Fruit fly (Drosophila melanogaster): ENCODE measurements around the gene Dyro.

Dyro gene

dm6 chr3L:11298371-11299070 lies 2.8 kb upstream of the Dyro start (continued):
- peak; percentile 53 for TF ChIP-seq CG2712 (tag; optimal IDR thresholded peaks at IDR 0.05)

DNA sequence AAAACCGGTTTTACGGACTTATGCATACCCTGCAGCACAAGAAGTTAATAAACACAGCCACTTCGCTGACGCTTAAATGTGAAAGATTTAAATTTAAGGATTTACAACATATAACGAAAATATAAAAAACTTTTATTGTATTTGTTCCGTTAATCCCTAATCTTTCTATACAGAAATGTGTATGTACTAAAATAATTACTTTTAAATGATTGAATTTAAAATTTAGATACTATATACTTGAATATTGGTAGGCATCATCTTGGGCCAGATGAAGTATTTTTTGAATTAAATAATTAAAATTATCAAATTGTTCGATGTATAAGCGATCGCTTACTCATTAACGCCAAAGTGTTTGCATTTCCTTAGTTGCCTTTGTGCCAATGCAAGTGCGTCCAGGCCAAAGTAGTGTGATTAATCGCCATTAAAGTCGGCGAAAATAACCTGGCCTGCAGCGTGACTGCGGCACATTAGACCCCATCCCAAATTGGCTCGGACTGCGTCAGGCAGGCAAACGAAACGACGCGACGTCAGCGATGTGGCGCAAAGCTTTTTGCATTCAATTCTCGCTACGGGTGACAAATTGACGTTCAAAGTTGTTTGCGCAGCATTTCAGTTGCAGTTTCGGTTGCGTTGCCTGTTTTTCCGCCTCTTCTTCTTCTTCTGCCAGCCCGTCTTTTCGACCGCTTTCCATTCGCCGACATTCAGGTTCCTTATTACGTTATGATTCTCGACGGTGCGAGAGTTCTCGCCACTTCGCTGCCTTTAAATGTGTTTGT lies 2.1 kb upstream of the Dyro start:
- TF ChIP-seq CG2129 (GFP tag; IDR thresholded peaks at IDR 0.05; ENCODE audit: partially characterized antibody) (no peak), MBD-R2 (GFP tag; IDR thresholded peaks at IDR 0.05) (no peak), CG6175 (GFP tag; IDR thresholded peaks at IDR 0.05) (peak; percentile 60; the same call in 1 of the 3 replicates), shn (GFP tag; optimal IDR thresholded peaks at IDR 0.05) (no peak), pita (GFP tag; optimal IDR thresholded peaks at IDR 0.05) (no peak), CG17385 (GFP tag; optimal IDR thresholded peaks at IDR 0.05) (peak; percentile 4), Bteb2 (GFP tag; optimal IDR thresholded peaks at IDR 0.05) (no peak), inv (GFP tag; IDR thresholded peaks at IDR 0.05; ENCODE audit: partially characterized antibody) (no peak), CG10274 (GFP tag; optimal IDR thresholded peaks at IDR 0.05) (peak; percentile 59), Med (GFP tag) (peak; percentile 23), stc (GFP tag; IDR thresholded peaks at IDR 0.05) (peak; percentile 37; the same call in 1 of the 2 replicates), scrt (GFP tag; optimal IDR thresholded peaks at IDR 0.05) (no peak), ci (GFP tag; IDR thresholded peaks at IDR 0.05) (0 out of 3 replicates have a peak, but pooled peaks have one; percentile 32), lbe (GFP tag; optimal IDR thresholded peaks at IDR 0.05) (no peak)

- TF ChIP-seq CG2712 (tag; optimal IDR thresholded peaks at IDR 0.05) (peak; percentile 11), lbe (GFP tag; optimal IDR thresholded peaks at IDR 0.05) (peak; percentile 52), phol (tag; optimal IDR thresholded peaks at IDR 0.05) (peak; percentile 26), Asciz (GFP tag; optimal IDR thresholded peaks at IDR 0.05) (no peak), CG18476 (GFP tag; optimal IDR thresholded peaks at IDR 0.05) (no peak), D19A (tag; optimal IDR thresholded peaks at IDR 0.05) (peak; percentile 88), Ada2b (GFP tag; IDR thresholded peaks at IDR 0.05) (peak; percentile 8; the same call in 1 of the 2 replicates), D19B (GFP tag; optimal IDR thresholded peaks at IDR 0.05) (peak; percentile 2), sim (GFP tag; IDR thresholded peaks at IDR 0.05) (no peak), Trl (optimal IDR thresholded peaks at IDR 0.05) (peak in 1 of 2 experiments; percentile 41), Trl (GFP tag; optimal IDR thresholded peaks at IDR 0.05) (no peak), Drgx (GFP tag; IDR thresholded peaks at IDR 0.05) (peak; percentile 51; the same call in 1 of the 2 replicates), Dip3 (GFP tag; optimal IDR thresholded peaks at IDR 0.05) (no peak), Adf1 (GFP tag; IDR thresholded peaks at IDR 0.05) (no peak)
Observed at dm6 chr3L:11296801-11297177, 1.1 kb upstream of the Dyro start.

DNA sequence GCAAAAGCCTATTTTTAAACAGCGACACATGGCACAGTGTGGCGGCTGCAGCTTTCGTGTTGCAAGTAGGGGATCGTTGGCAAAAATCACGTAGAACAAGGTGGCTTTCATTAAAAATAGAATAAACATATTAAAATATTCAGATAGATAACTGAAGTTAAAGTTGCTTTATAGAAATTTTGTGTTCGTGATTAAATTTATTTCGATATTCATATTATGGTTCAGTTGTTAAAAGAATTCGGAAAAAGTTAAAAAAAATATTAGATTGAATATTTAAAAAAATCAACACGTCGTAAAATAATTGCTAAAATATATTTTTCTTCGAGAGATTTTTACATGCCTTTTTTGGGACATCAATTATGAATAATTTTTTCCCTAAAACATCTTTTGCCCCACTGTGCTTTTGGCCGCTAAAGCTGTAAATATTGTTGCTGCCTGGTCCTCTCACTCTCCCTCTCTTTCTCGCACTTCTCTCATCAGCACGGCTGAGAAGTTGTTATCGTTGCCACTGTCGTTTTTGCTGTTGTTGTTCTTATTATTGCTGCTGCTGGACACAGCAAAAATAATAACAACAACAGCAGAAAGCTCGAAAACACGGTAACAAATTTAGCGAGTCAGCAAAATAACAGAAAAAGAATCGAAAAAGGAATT lies 556 bp upstream of the Dyro start:
- TF ChIP-seq Gsc (GFP tag; IDR thresholded peaks at IDR 0.05) (no peak), croc (GFP tag; conservative IDR thresholded peaks at IDR 0.05) (peak; percentile 79), Mes4 (GFP tag; optimal IDR thresholded peaks at IDR 0.05) (peak; percentile 50), cad (GFP tag; optimal IDR thresholded peaks at IDR 0.05) (no peak), CG7786 (GFP tag; optimal IDR thresholded peaks at IDR 0.05) (peak; percentile 70), sens (GFP tag) (peak; percentile 97), br (optimal IDR thresholded peaks at IDR 0.05) (no peak), kay (GFP tag; optimal IDR thresholded peaks at IDR 0.05) (peak; percentile 23), psq (GFP tag; optimal IDR thresholded peaks at IDR 0.05) (peak; percentile 41), exex (tag; optimal IDR thresholded peaks at IDR 0.05) (peak; percentile 45), CG18619 (GFP tag; optimal IDR thresholded peaks at IDR 0.05) (peak; percentile 94), CG11504 (tag; optimal IDR thresholded peaks at IDR 0.05) (peak; percentile 94), cato (GFP tag; optimal IDR thresholded peaks at IDR 0.05; ENCODE audit: borderline replicate concordance) (peak; percentile 81), knrl (GFP tag; IDR thresholded peaks at IDR 0.05; ENCODE audit: partially characterized antibody) (no peak), Elba2 (GFP tag; optimal IDR thresholded peaks at IDR 0.05) (no peak), CG2678 (tag; optimal IDR thresholded peaks at IDR 0.05) (peak; percentile 96), ham (GFP tag; IDR thresholded peaks at IDR 0.05) (peak; percentile 59; the same call in 1 of the 2 replicates)

Measured in whole organism, embryonic.